Fruit fly (Drosophila melanogaster) whole organism: ENCODE data around the gene Hmt-1.

Source experiments
- CG8478 ChIP-seq: fragments of >200 bp; optimal IDR thresholded peaks from 2 replicates; lab custom pipeline; 2018; ENCODE audit warnings: inconsistent platforms
- Dll ChIP-seq: fragments of >200 bp; optimal IDR thresholded peaks from 2 replicates; lab custom pipeline; 2017
- EcR ChIP-seq, 2 experiments: fragments of >200 bp; optimal IDR thresholded peaks; 2 replicates each; lab custom pipeline; 2017; ENCODE audit warnings: missing biosample characterization in 2 of 2, missing genetic modification characterization in 2 of 2, missing genetic modification reagents in 2 of 2
- psq ChIP-seq: fragments of >200 bp; optimal IDR thresholded peaks from 2 replicates; lab custom pipeline; 2017
- usp ChIP-seq: fragments of >200 bp; optimal IDR thresholded peaks from 2 replicates; lab custom pipeline; 2017; ENCODE audit warnings: missing biosample characterization, missing genetic modification characterization, mixed read lengths

The Hmt-1 gene

DNA sequence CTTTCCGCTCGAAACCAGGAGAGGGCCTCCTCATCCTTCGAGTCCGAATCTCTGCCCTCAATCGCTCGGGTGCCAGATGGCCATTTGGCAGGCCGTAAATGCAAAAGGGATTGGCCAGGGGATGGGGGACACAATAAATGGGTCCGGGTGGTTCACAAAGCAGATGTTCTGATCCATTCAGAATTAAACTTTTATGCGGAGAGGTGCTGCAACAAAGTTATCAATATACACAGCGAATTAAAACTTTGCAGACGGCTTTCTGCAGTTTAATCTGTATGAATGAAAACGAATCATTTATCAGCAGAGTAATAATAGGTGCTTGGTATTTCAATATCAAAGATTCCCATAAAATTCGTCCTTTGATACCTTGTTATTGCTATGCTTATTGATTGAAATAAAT, 50.0 kb downstream of the Hmt-1 start:
- TF ChIP-seq EcR (GFP tag; optimal IDR thresholded peaks at IDR 0.05; lab: Kevin White, UChicago): no peak
- TF ChIP-seq psq (lab: Kevin White, UChicago): no peak
- TF ChIP-seq Dll: no peak

DNA sequence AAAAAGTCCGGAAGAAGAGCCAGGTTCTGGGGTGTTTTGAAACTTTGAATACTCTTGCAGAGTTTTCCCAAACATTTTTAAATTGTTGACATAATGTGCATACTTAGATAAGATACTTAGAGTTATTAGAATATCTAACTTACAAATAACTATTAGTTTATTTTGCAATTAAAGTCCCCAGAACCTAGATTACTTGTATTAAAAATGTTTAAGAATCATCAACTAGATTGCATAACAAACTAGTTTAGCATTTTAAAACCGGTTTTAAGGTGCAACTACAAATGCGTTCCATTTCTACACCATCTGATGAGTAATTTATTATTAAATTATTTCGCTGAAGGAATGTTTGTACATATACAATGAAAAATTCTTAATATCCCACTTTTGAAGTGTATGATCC, 50.9 kb downstream of the Hmt-1 start:
- TF ChIP-seq EcR (GFP tag; optimal IDR thresholded peaks at IDR 0.05; lab: Kevin White, UChicago) (no peak), CG8478 (no peak), usp (no peak)

DNA sequence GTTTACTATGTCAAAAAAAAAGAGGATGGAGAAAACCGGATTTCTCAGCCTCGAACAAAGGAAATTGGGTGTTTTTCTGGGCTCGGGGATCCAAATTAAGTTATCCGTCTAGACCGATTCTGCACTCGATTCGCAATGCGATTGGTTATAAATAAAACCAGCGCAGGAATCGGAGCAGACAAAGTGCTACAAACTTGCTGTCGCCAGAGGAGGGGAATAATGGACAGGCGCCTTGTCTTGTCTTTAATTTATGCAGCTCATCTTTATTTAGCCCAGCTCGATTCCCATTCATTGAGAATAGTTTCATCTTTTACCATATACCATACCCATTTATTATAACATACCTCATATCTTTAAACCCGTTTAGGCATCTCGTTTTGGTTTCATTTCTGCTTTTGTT, 52.6 kb downstream of the Hmt-1 start:
- TF ChIP-seq Dll: no peak
- no peak for TF ChIP-seq usp
- TF ChIP-seq CG8478: no peak
- no peak for TF ChIP-seq psq (lab: Kevin White, UChicago)
- TF ChIP-seq EcR (GFP tag; optimal IDR thresholded peaks at IDR 0.05; lab: Kevin White, UChicago): no peak
